Worm (Caenorhabditis elegans): Measurements from ENCODE around the gene flp-3.

The flp-3 gene

ce11 chrX:10095145-10095544 lies 2.4 kb upstream of the flp-3 start, which contains the start of gene flp-2:
flp-2 (minus strand) TSS chrX:10095245.
- TF ChIP-seq T22C8.4 (GFP tag; IDR thresholded peaks at IDR 0.05) = no peak
- TF ChIP-seq ztf-23 (GFP tag; IDR thresholded peaks at IDR 0.05) = no peak
- no peak for TF ChIP-seq med-1 (GFP tag; optimal IDR thresholded peaks at IDR 0.05; ENCODE audit: insufficient read depth)
- TF ChIP-seq tab-1 (GFP tag; IDR thresholded peaks at IDR 0.05) = no peak
- no peak for TF ChIP-seq ztf-29 (GFP tag; IDR thresholded peaks at IDR 0.05)
- no peak for TF ChIP-seq flt-1 (GFP tag; IDR thresholded peaks at IDR 0.05)
- TF ChIP-seq klf-2 (GFP tag; conservative IDR thresholded peaks at IDR 0.05) = no peak
- TF ChIP-seq ref-1 (GFP tag; conservative IDR thresholded peaks at IDR 0.05) = no peak
- TF ChIP-seq cog-1 (tag; optimal IDR thresholded peaks at IDR 0.05) = no peak

- TF ChIP-seq tab-1 (GFP tag; IDR thresholded peaks at IDR 0.05) (no peak), med-1 (GFP tag; optimal IDR thresholded peaks at IDR 0.05; ENCODE audit: insufficient read depth) (no peak), ztf-23 (GFP tag; IDR thresholded peaks at IDR 0.05) (no peak), T22C8.4 (GFP tag; IDR thresholded peaks at IDR 0.05) (no peak), ztf-29 (GFP tag; IDR thresholded peaks at IDR 0.05) (no peak), flt-1 (GFP tag; IDR thresholded peaks at IDR 0.05) (no peak), cog-1 (tag; optimal IDR thresholded peaks at IDR 0.05) (no peak), klf-2 (GFP tag; conservative IDR thresholded peaks at IDR 0.05) (no peak), ref-1 (GFP tag; conservative IDR thresholded peaks at IDR 0.05) (no peak)
Observed at ce11 chrX:10087866-10088265, 4.9 kb downstream of the flp-3 start, which contains the start of gene flp-28. flp-28 (minus strand) TSS chrX:10087966.

ce11 chrX:10085073-10085472 lies 7.7 kb downstream of the flp-3 start:
- TF ChIP-seq klf-2 (GFP tag; conservative IDR thresholded peaks at IDR 0.05) (no peak), flt-1 (GFP tag; IDR thresholded peaks at IDR 0.05) (no peak), ztf-23 (GFP tag; IDR thresholded peaks at IDR 0.05) (no peak), med-1 (GFP tag; optimal IDR thresholded peaks at IDR 0.05; ENCODE audit: insufficient read depth) (no peak), ref-1 (GFP tag; conservative IDR thresholded peaks at IDR 0.05) (no peak), ztf-29 (GFP tag; IDR thresholded peaks at IDR 0.05) (no peak), tab-1 (GFP tag; IDR thresholded peaks at IDR 0.05) (no peak), T22C8.4 (GFP tag; IDR thresholded peaks at IDR 0.05) (no peak), cog-1 (tag; optimal IDR thresholded peaks at IDR 0.05) (no peak)

ce11 chrX:10084050-10084672 lies 8.6 kb downstream of the flp-3 start, which contains the start of gene W07E11.1:
W07E11.1 (plus strand) TSS chrX:10084622.
- TF ChIP-seq cog-1 (tag; optimal IDR thresholded peaks at IDR 0.05) (no peak), ref-1 (GFP tag; conservative IDR thresholded peaks at IDR 0.05) (no peak), tab-1 (GFP tag; IDR thresholded peaks at IDR 0.05) (no peak), T22C8.4 (GFP tag; IDR thresholded peaks at IDR 0.05) (no peak), med-1 (GFP tag; optimal IDR thresholded peaks at IDR 0.05; ENCODE audit: insufficient read depth) (no peak), klf-2 (GFP tag; conservative IDR thresholded peaks at IDR 0.05) (no peak), ztf-23 (GFP tag; IDR thresholded peaks at IDR 0.05) (no peak), flt-1 (GFP tag; IDR thresholded peaks at IDR 0.05) (no peak), ztf-29 (GFP tag; IDR thresholded peaks at IDR 0.05) (no peak)

- TF ChIP-seq ztf-29 (GFP tag; IDR thresholded peaks at IDR 0.05) = no peak
- TF ChIP-seq tab-1 (GFP tag; IDR thresholded peaks at IDR 0.05) = no peak
- no peak for TF ChIP-seq ref-1 (GFP tag; conservative IDR thresholded peaks at IDR 0.05)
- TF ChIP-seq ztf-23 (GFP tag; IDR thresholded peaks at IDR 0.05) = no peak
- no peak for TF ChIP-seq klf-2 (GFP tag; conservative IDR thresholded peaks at IDR 0.05)
- no peak for TF ChIP-seq flt-1 (GFP tag; IDR thresholded peaks at IDR 0.05)
- TF ChIP-seq med-1 (GFP tag; optimal IDR thresholded peaks at IDR 0.05; ENCODE audit: insufficient read depth) = no peak
- no peak for TF ChIP-seq cog-1 (tag; optimal IDR thresholded peaks at IDR 0.05)
- no peak for TF ChIP-seq T22C8.4 (GFP tag; IDR thresholded peaks at IDR 0.05)
Observed at ce11 chrX:10083272-10083671, 9.5 kb downstream of the flp-3 start.

- TF ChIP-seq cog-1 (tag; optimal IDR thresholded peaks at IDR 0.05) = no peak
- TF ChIP-seq ref-1 (GFP tag; conservative IDR thresholded peaks at IDR 0.05) = no peak
- no peak for TF ChIP-seq med-1 (GFP tag; optimal IDR thresholded peaks at IDR 0.05; ENCODE audit: insufficient read depth)
- no peak for TF ChIP-seq ztf-23 (GFP tag; IDR thresholded peaks at IDR 0.05)
- no peak for TF ChIP-seq T22C8.4 (GFP tag; IDR thresholded peaks at IDR 0.05)
- TF ChIP-seq ztf-29 (GFP tag; IDR thresholded peaks at IDR 0.05) = no peak
- no peak for TF ChIP-seq flt-1 (GFP tag; IDR thresholded peaks at IDR 0.05)
- TF ChIP-seq tab-1 (GFP tag; IDR thresholded peaks at IDR 0.05) = no peak
- TF ChIP-seq klf-2 (GFP tag; conservative IDR thresholded peaks at IDR 0.05) = no peak
Observed at ce11 chrX:10081077-10081476, 11.7 kb downstream of the flp-3 start.

- no peak for TF ChIP-seq T22C8.4 (GFP tag; IDR thresholded peaks at IDR 0.05)
- no peak for TF ChIP-seq cog-1 (tag; optimal IDR thresholded peaks at IDR 0.05)
- no peak for TF ChIP-seq ztf-29 (GFP tag; IDR thresholded peaks at IDR 0.05)
- TF ChIP-seq ztf-23 (GFP tag; IDR thresholded peaks at IDR 0.05) = no peak
- no peak for TF ChIP-seq tab-1 (GFP tag; IDR thresholded peaks at IDR 0.05)
- TF ChIP-seq klf-2 (GFP tag; conservative IDR thresholded peaks at IDR 0.05) = no peak
- TF ChIP-seq med-1 (GFP tag; optimal IDR thresholded peaks at IDR 0.05; ENCODE audit: insufficient read depth) = no peak
- TF ChIP-seq flt-1 (GFP tag; IDR thresholded peaks at IDR 0.05) = no peak
- no peak for TF ChIP-seq ref-1 (GFP tag; conservative IDR thresholded peaks at IDR 0.05)
Observed at ce11 chrX:10079230-10079629, 13.5 kb downstream of the flp-3 start.

ce11 chrX:10078637-10079036 lies 14.1 kb downstream of the flp-3 start:
- no peak for TF ChIP-seq ztf-23 (GFP tag; IDR thresholded peaks at IDR 0.05)
- no peak for TF ChIP-seq tab-1 (GFP tag; IDR thresholded peaks at IDR 0.05)
- no peak for TF ChIP-seq med-1 (GFP tag; optimal IDR thresholded peaks at IDR 0.05; ENCODE audit: insufficient read depth)

- TF ChIP-seq T22C8.4 (GFP tag; IDR thresholded peaks at IDR 0.05) = no peak
- peak; percentile 38; the same call in 1 of the 2 replicates for TF ChIP-seq ztf-23 (GFP tag; IDR thresholded peaks at IDR 0.05)
Observed at ce11 chrX:10078089-10078488, 14.7 kb downstream of the flp-3 start.

ce11 chrX:10077297-10077696 lies 15.5 kb downstream of the flp-3 start, which contains the start of gene col-176:
col-176 (plus strand) TSS chrX:10077597.
- TF ChIP-seq cog-1 (tag; optimal IDR thresholded peaks at IDR 0.05) (no peak), ref-1 (GFP tag; conservative IDR thresholded peaks at IDR 0.05) (no peak), T22C8.4 (GFP tag; IDR thresholded peaks at IDR 0.05) (no peak), tab-1 (GFP tag; IDR thresholded peaks at IDR 0.05) (no peak), med-1 (GFP tag; optimal IDR thresholded peaks at IDR 0.05; ENCODE audit: insufficient read depth) (no peak), klf-2 (GFP tag; conservative IDR thresholded peaks at IDR 0.05) (no peak), flt-1 (GFP tag; IDR thresholded peaks at IDR 0.05) (no peak), ztf-23 (GFP tag; IDR thresholded peaks at IDR 0.05) (no peak), ztf-29 (GFP tag; IDR thresholded peaks at IDR 0.05) (no peak)
